Worm (Caenorhabditis elegans): ENCODE results near the gene ztf-27.

Gene ztf-27

DNA sequence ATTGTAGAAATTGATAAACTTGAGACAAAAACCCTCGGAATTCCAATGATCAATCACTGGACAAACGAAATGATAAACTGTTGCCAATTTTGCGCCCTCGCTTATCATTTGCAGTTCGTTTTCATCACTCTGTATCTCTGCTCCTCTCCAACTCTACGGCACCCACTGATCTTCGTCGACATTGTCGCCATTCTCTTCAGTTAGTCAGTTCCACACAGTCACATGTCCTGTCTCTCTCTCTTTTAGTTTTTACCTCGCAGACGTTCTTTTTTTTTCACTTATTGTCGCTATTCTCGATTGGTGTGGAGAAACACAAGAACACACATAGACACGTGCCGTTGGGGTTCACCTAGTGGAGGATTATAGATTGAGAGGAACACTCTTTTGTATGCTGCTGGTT lies 3.9 kb downstream of the ztf-27 start:
- TF ChIP-seq nhr-28 (tag; optimal IDR thresholded peaks at IDR 0.05), result no peak
- TF ChIP-seq ceh-39 (tag; optimal IDR thresholded peaks at IDR 0.05), result no peak
- no peak for TF ChIP-seq ceh-83 (GFP tag; optimal IDR thresholded peaks at IDR 0.05)
- TF ChIP-seq sptf-1 (tag; optimal IDR thresholded peaks at IDR 0.05), result no peak
- TF ChIP-seq lin-32 (GFP tag; optimal IDR thresholded peaks at IDR 0.05), result no peak
- TF ChIP-seq nhr-2 (tag; optimal IDR thresholded peaks at IDR 0.05), result no peak
- no peak for TF ChIP-seq unc-39 (tag; optimal IDR thresholded peaks at IDR 0.05)
- no peak for TF ChIP-seq lin-13 (tag; optimal IDR thresholded peaks at IDR 0.05)
- no peak for TF ChIP-seq ces-1 (GFP tag; optimal IDR thresholded peaks at IDR 0.05)

DNA sequence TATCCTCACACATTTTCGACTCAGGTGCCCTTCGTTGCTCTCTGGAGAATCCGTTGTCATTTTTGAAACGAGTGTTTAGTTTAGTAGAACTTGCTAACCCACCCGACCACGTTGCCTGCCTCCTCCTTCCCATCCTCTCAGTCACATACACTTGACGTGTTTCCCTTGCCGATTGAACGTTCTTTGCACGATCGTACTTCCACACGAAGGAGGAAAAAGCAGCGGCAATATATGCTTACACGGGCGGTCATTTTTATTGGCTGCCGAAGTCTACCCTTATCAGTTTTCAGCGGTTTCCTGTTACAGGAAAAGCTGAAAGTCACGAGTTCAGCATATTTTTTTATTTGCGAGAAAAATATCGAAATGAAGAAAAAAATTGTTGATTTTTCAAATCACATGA lies 4.6 kb downstream of the ztf-27 start:
- TF ChIP-seq mls-2 (tag; optimal IDR thresholded peaks at IDR 0.05) (no peak), hlh-1 (tag; optimal IDR thresholded peaks at IDR 0.05) (no peak), nhr-237 (tag; optimal IDR thresholded peaks at IDR 0.05) (no peak), mab-5 (tag; optimal IDR thresholded peaks at IDR 0.05) (no peak), lsy-2 (tag; optimal IDR thresholded peaks at IDR 0.05) (no peak), nhr-76 (tag; optimal IDR thresholded peaks at IDR 0.05) (no peak), M03D4.4 (tag; optimal IDR thresholded peaks at IDR 0.05) (no peak), unc-120 (tag; optimal IDR thresholded peaks at IDR 0.05; ENCODE audit: poor library complexity, severe bottlenecking) (no peak), blmp-1 (tag; optimal IDR thresholded peaks at IDR 0.05) (no peak), cnd-1 (tag; optimal IDR thresholded peaks at IDR 0.05) (no peak), ham-2 (GFP tag; optimal IDR thresholded peaks at IDR 0.05) (no peak)

DNA sequence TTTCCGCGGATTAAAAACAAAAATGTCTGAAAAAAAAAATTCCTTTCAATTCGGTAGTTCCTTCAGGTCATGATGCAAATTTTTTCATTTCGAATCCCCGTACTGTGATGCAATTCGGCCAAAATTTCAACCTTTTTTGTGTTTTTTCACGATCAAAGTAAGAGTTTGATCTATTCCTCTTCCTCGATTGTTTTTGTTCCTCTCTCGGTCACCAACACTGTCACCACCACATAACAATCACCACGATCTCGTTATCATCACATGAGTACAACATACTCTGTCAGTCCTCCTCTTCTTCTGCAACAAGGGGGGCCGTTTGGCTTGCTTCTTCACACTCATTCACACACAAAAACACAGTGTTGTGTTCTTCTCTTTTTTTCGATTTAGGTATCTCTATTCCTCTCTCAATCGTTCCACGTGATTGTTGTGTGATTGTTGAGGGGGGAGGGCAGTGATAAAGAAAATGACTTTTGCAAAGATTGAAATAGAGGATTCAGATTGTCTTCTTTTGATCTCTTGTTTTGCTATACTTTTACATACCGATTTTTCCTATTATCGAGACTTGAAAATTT lies 5.2 kb downstream of the ztf-27 start:
- TF ChIP-seq ceh-43 (GFP tag; optimal IDR thresholded peaks at IDR 0.05) (no peak), blmp-1 (tag; optimal IDR thresholded peaks at IDR 0.05) (no peak), mls-2 (tag; optimal IDR thresholded peaks at IDR 0.05) (no peak), M03D4.4 (tag; optimal IDR thresholded peaks at IDR 0.05) (no peak), elt-3 (tag; optimal IDR thresholded peaks at IDR 0.05) (no peak), bed-3 (GFP tag; optimal IDR thresholded peaks at IDR 0.05) (no peak), snpc-4 (tag; optimal IDR thresholded peaks at IDR 0.05) (no peak), tbx-8 (GFP tag; optimal IDR thresholded peaks at IDR 0.05) (no peak), flh-1 (GFP tag; optimal IDR thresholded peaks at IDR 0.05) (no peak), drap-1 (GFP tag; optimal IDR thresholded peaks at IDR 0.05) (no peak), mep-1 (tag; optimal IDR thresholded peaks at IDR 0.05) (no peak), sptf-1 (tag; optimal IDR thresholded peaks at IDR 0.05) (no peak), nhr-12 (tag; optimal IDR thresholded peaks at IDR 0.05) (no peak), ces-1 (GFP tag; optimal IDR thresholded peaks at IDR 0.05) (no peak), unc-120 (tag; optimal IDR thresholded peaks at IDR 0.05; ENCODE audit: poor library complexity, severe bottlenecking) (no peak), lsy-2 (tag; optimal IDR thresholded peaks at IDR 0.05) (no peak), mab-5 (tag; optimal IDR thresholded peaks at IDR 0.05) (no peak), nhr-76 (tag; optimal IDR thresholded peaks at IDR 0.05) (no peak), ham-2 (GFP tag; optimal IDR thresholded peaks at IDR 0.05) (no peak), ceh-39 (tag; optimal IDR thresholded peaks at IDR 0.05) (no peak)

DNA sequence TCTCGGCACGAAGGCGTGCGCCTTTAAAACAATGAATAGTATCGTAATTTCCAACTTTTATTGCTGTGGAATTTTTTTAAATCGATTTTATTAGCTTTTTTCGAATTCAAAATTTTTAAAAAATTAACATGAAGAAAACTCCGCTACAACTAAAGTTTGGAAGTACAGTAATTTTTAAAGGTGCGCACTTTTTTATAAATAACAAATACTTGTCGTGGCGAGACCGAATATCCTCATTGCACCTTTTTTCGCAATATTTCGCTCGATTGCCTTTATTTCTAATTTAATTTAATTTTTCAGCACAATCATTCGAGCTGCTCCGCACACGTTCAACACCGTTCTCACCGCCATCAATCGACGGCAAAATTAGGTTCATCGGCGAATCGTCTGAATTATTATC lies 5.7 kb downstream of the ztf-27 start, which contains the start of the genes T09F3.2 and T09F3.7:
Gene T09F3.2 (plus strand): TSS at position 301 of the 400 bp plus-strand sequence.
Gene T09F3.7 (plus strand): TSS at position 315 of the 400 bp plus-strand sequence.
- TF ChIP-seq ceh-83 (GFP tag; optimal IDR thresholded peaks at IDR 0.05), result no peak
- no peak for TF ChIP-seq unc-39 (tag; optimal IDR thresholded peaks at IDR 0.05)
- TF ChIP-seq nhr-76 (tag; optimal IDR thresholded peaks at IDR 0.05), result no peak
- no peak for TF ChIP-seq bed-3 (GFP tag; optimal IDR thresholded peaks at IDR 0.05)
- TF ChIP-seq sptf-1 (tag; optimal IDR thresholded peaks at IDR 0.05), result no peak
- no peak for TF ChIP-seq hlh-1 (tag; optimal IDR thresholded peaks at IDR 0.05)
- no peak for TF ChIP-seq lin-13 (tag; optimal IDR thresholded peaks at IDR 0.05)
- TF ChIP-seq nhr-237 (tag; optimal IDR thresholded peaks at IDR 0.05), result no peak
- TF ChIP-seq flh-1 (GFP tag; optimal IDR thresholded peaks at IDR 0.05), result no peak
- TF ChIP-seq elt-3 (tag; optimal IDR thresholded peaks at IDR 0.05), result no peak
- no peak for TF ChIP-seq ceh-43 (GFP tag; optimal IDR thresholded peaks at IDR 0.05)
- TF ChIP-seq pha-4 (tag; optimal IDR thresholded peaks at IDR 0.05), result no peak
- no peak for TF ChIP-seq zip-8 (tag; optimal IDR thresholded peaks at IDR 0.05)
- TF ChIP-seq lsy-2 (tag; optimal IDR thresholded peaks at IDR 0.05), result no peak
- TF ChIP-seq snpc-4 (tag; optimal IDR thresholded peaks at IDR 0.05), result no peak
- no peak for TF ChIP-seq ztf-11 (tag; optimal IDR thresholded peaks at IDR 0.05)

All from whole organism, mixed stage, embryonic.